Worm (Caenorhabditis elegans) whole organism, L4/young adult: ENCODE data around the gene K04A8.19.

ENCODE experiments used
- W03F9.2 ChIP-seq: fragments of 150-350 bp; optimal IDR thresholded peaks from 2 replicates; lab custom pipeline; 2014; ENCODE audit warnings: missing biosample characterization, missing genetic modification characterization
- dao-5 ChIP-seq: sonication (generic microtip); optimal IDR thresholded peaks from 2 replicates; lab custom pipeline; 2016; ENCODE audit warnings: missing genotype, missing genetic modification characterization, moderate library complexity, missing compliant biosample characterization
- him-1 ChIP-seq: sonication (generic microtip); optimal IDR thresholded peaks from 2 replicates; lab custom pipeline; 2016; ENCODE audit warnings: missing genotype, missing genetic modification reagents, missing genetic modification characterization, missing compliant biosample characterization

The K04A8.19 gene

ce11 chrV:6506238-6506956 is 47.8 kb downstream of the K04A8.19 start:
- no peak for TF ChIP-seq him-1

ce11 chrV:6505339-6505811 is 48.8 kb downstream of the K04A8.19 start, which contains the start of gene W01A11.7:
Gene W01A11.7, minus strand, starts transcription at chrV:6505389.
- no peak for TF ChIP-seq him-1
- TF ChIP-seq dao-5: no peak
- TF ChIP-seq W03F9.2: no peak

- TF ChIP-seq him-1: no peak
Measured at ce11 chrV:6504131-6504827, 49.9 kb downstream of the K04A8.19 start, which contains the start of gene moc-2. Gene moc-2, minus strand, starts transcription at chrV:6504181.
